Fruit fly (Drosophila melanogaster) whole organism, embryonic: ENCODE measurements around the gene Cap-D2.

Experiments used
- ATbp ChIP-seq: fragments of 200-800 bp; sonication (Bioruptor generic); optimal IDR thresholded peaks from 2 replicates; lab custom pipeline; 2017; ENCODE audit warnings: missing biosample characterization, mild to moderate bottlenecking, missing genetic modification characterization, missing genetic modification reagents
- Abd-B ChIP-seq: fragments of 200-800 bp; sonication (Bioruptor generic); optimal IDR thresholded peaks from 2 replicates; lab custom pipeline; 2018; ENCODE audit warnings: missing biosample characterization, mild to moderate bottlenecking, missing genetic modification characterization, moderate library complexity
- Awh ChIP-seq: fragments of 200-800 bp; sonication (Bioruptor generic); IDR thresholded peaks from 2 replicates; pipeline ENCODE4, ENCODE4 v1.3.6; 2022; ENCODE audit warnings: missing biosample characterization, missing genetic modification characterization
- CG10431 ChIP-seq: fragments of 200-800 bp; sonication (Bioruptor generic); optimal IDR thresholded peaks from 3 replicates; lab custom pipeline; 2018; ENCODE audit warnings: missing biosample characterization, mild to moderate bottlenecking, missing genetic modification characterization
- CG10959 ChIP-seq: fragments of 200-800 bp; sonication (Bioruptor generic); IDR thresholded peaks from 2 replicates; pipeline ENCODE4 v1.3.6; 2022; ENCODE audit warnings: missing biosample characterization, missing genetic modification characterization
- CG11093 ChIP-seq: fragments of 200-800 bp; sonication (Bioruptor generic); IDR thresholded peaks from 3 replicates; pipeline ENCODE4 v1.3.6; 2022; ENCODE audit warnings: missing biosample characterization, missing genetic modification characterization
- CG11696 ChIP-seq: fragments of 200-800 bp; sonication (Bioruptor generic); IDR thresholded peaks from 2 replicates; pipeline ENCODE4 v1.3.6; 2022; ENCODE audit warnings: missing biosample characterization, missing genetic modification characterization
- CG1233 ChIP-seq: fragments of 200-800 bp; sonication (Bioruptor generic); optimal IDR thresholded peaks from 4 replicates; lab custom pipeline; 2018; ENCODE audit warnings: missing biosample characterization, mild to moderate bottlenecking, missing genetic modification characterization
- CG14441 ChIP-seq: fragments of 200-800 bp; sonication (Bioruptor generic); IDR thresholded peaks from 2 replicates; pipeline ENCODE4 v1.3.6; 2022; ENCODE audit warnings: missing biosample characterization, missing genetic modification characterization
- CG16815 ChIP-seq: fragments of 200-800 bp; sonication (Bioruptor generic); optimal IDR thresholded peaks from 3 replicates; lab custom pipeline; 2017; ENCODE audit warnings: missing biosample characterization, mild to moderate bottlenecking, missing genetic modification characterization
- CG18599 ChIP-seq: fragments of 200-800 bp; sonication (Bioruptor generic); optimal IDR thresholded peaks from 3 replicates; lab custom pipeline; 2017; ENCODE audit warnings: missing biosample characterization, missing genetic modification characterization, mild to moderate bottlenecking, moderate library complexity, missing genetic modification reagents
- CG2712 ChIP-seq: fragments of 200-800 bp; optimal IDR thresholded peaks from 3 replicates; lab custom pipeline; 2019; ENCODE audit warnings: missing biosample characterization, mild to moderate bottlenecking, missing genetic modification characterization, moderate library complexity
- CG2875 ChIP-seq: fragments of 200-800 bp; sonication (Bioruptor generic); optimal IDR thresholded peaks from 2 replicates; lab custom pipeline; 2017; ENCODE audit warnings: missing biosample characterization, mild to moderate bottlenecking, missing genetic modification characterization, missing genetic modification reagents
- CG3065 ChIP-seq: fragments of 200-800 bp; sonication (Bioruptor generic); optimal IDR thresholded peaks from 2 replicates; lab custom pipeline; 2016; ENCODE audit warnings: missing biosample characterization, missing genetic modification characterization
- CG34224 ChIP-seq: fragments of 200-800 bp; sonication (Bioruptor generic); IDR thresholded peaks from 3 replicates; pipeline ENCODE4 v1.3.6; 2022; ENCODE audit warnings: missing biosample characterization, missing genetic modification characterization; ENCODE audit not compliant: partially characterized antibody
- CG3726 ChIP-seq: fragments of 200-800 bp; sonication (Bioruptor generic); IDR thresholded peaks from 3 replicates; pipeline ENCODE4, ENCODE4 v1.3.6; 2022; ENCODE audit warnings: missing biosample characterization, missing genetic modification characterization
- CG3847 ChIP-seq: fragments of 200-800 bp; sonication (Bioruptor generic); IDR thresholded peaks from 2 replicates; pipeline ENCODE4 v1.3.6; 2022; ENCODE audit warnings: missing biosample characterization, missing genetic modification characterization
- CG42726 ChIP-seq: fragments of 200-800 bp; sonication (Bioruptor generic); IDR thresholded peaks from 2 replicates; pipeline ENCODE4 v1.3.6; 2022; ENCODE audit warnings: missing biosample characterization, missing genetic modification characterization; ENCODE audit not compliant: partially characterized antibody
- CG4360 ChIP-seq: fragments of 200-800 bp; sonication (Bioruptor generic); IDR thresholded peaks from 2 replicates; pipeline ENCODE4 v1.3.6; 2022; ENCODE audit warnings: missing biosample characterization, missing genetic modification characterization
- CG43689 ChIP-seq: fragments of 200-800 bp; sonication (Bioruptor generic); IDR thresholded peaks from 2 replicates; pipeline ENCODE4 v1.3.6; 2022; ENCODE audit warnings: missing biosample characterization, missing genetic modification characterization
- CG5953 ChIP-seq: fragments of 200-800 bp; sonication (Bioruptor generic); IDR thresholded peaks from 2 replicates; pipeline ENCODE4 v1.3.6; 2022; ENCODE audit warnings: missing biosample characterization, missing genetic modification characterization
- CG6854 ChIP-seq: fragments of 200-800 bp; sonication (Bioruptor generic); optimal IDR thresholded peaks from 3 replicates; lab custom pipeline; 2017; ENCODE audit warnings: missing biosample characterization, mild to moderate bottlenecking, missing genetic modification characterization
- CG7745 ChIP-seq: fragments of 200-800 bp; sonication (Bioruptor generic); optimal IDR thresholded peaks from 2 replicates; lab custom pipeline; 2018; ENCODE audit warnings: missing biosample characterization, mild to moderate bottlenecking, missing genetic modification characterization, moderate library complexity
- CG7987 ChIP-seq: fragments of 200-800 bp; sonication (Bioruptor generic); optimal IDR thresholded peaks from 2 replicates; lab custom pipeline; 2018; ENCODE audit warnings: missing biosample characterization, mild to moderate bottlenecking, missing genetic modification characterization, moderate library complexity
- CG9817 ChIP-seq: fragments of 200-800 bp; sonication (Bioruptor generic); optimal IDR thresholded peaks from 2 replicates; lab custom pipeline; 2018; ENCODE audit warnings: missing biosample characterization, mild to moderate bottlenecking, missing genetic modification characterization, moderate library complexity
- CoRest ChIP-seq: fragments of 200-800 bp; sonication (Bioruptor generic); optimal IDR thresholded peaks from 3 replicates; lab custom pipeline; 2018; ENCODE audit warnings: missing biosample characterization, mild to moderate bottlenecking, missing genetic modification characterization, moderate library complexity
- Dbx ChIP-seq: fragments of 200-800 bp; sonication (Bioruptor generic); IDR thresholded peaks from 3 replicates; pipeline ENCODE4 v1.3.6; 2022; ENCODE audit warnings: missing biosample characterization, missing genetic modification characterization
- Fer3 ChIP-seq: fragments of 200-800 bp; sonication (Bioruptor generic); optimal IDR thresholded peaks from 2 replicates; lab custom pipeline; 2018; ENCODE audit warnings: missing biosample characterization, mild to moderate bottlenecking, missing genetic modification characterization, moderate library complexity
- NK7.1 ChIP-seq: fragments of 200-800 bp; sonication (Bioruptor generic); optimal IDR thresholded peaks from 3 replicates; lab custom pipeline; 2016; ENCODE audit warnings: missing biosample characterization, missing genetic modification characterization
- Oaz ChIP-seq: fragments of 200-800 bp; sonication (Bioruptor generic); IDR thresholded peaks from 2 replicates; pipeline ENCODE4 v1.3.6; 2022; ENCODE audit warnings: missing biosample characterization, missing genetic modification characterization
- Oli ChIP-seq: fragments of 200-800 bp; sonication (Bioruptor generic); optimal IDR thresholded peaks from 2 replicates; lab custom pipeline; 2018; ENCODE audit warnings: missing biosample characterization, mild to moderate bottlenecking, missing genetic modification characterization, moderate library complexity
- Optix ChIP-seq: fragments of 200-800 bp; sonication (Bioruptor generic); IDR thresholded peaks from 3 replicates; pipeline ENCODE4 v1.3.6; 2022; ENCODE audit warnings: missing biosample characterization, missing genetic modification characterization
- ara ChIP-seq: fragments of 200-800 bp; sonication (Bioruptor generic); IDR thresholded peaks from 2 replicates; pipeline ENCODE4 v1.3.6; 2022; ENCODE audit warnings: missing biosample characterization, missing genetic modification characterization
- bbx ChIP-seq: fragments of 200-800 bp; sonication (Bioruptor generic); IDR thresholded peaks from 2 replicates; pipeline ENCODE4 v1.3.6; 2022; ENCODE audit warnings: missing biosample characterization, missing genetic modification characterization; ENCODE audit not compliant: partially characterized antibody
- cato ChIP-seq: fragments of 200-800 bp; sonication (Bioruptor generic); optimal IDR thresholded peaks from 2 replicates; lab custom pipeline; 2016; ENCODE audit warnings: missing biosample characterization, missing genetic modification characterization, borderline replicate concordance
- cg ChIP-seq: fragments of 200-800 bp; sonication (Bioruptor generic); optimal IDR thresholded peaks from 3 replicates; lab custom pipeline; 2019; ENCODE audit warnings: missing biosample characterization, mild to moderate bottlenecking, missing genetic modification characterization, moderate library complexity
- chinmo ChIP-seq: fragments of 200-800 bp; sonication (Bioruptor generic); IDR thresholded peaks from 4 replicates; pipeline ENCODE4 v1.3.6; 2022; ENCODE audit warnings: missing biosample characterization, missing genetic modification characterization; ENCODE audit not compliant: partially characterized antibody
- chn ChIP-seq: fragments of 200-800 bp; sonication (Bioruptor generic); optimal IDR thresholded peaks from 2 replicates; lab custom pipeline; 2016; ENCODE audit warnings: missing biosample characterization, missing genetic modification characterization
- dati ChIP-seq: fragments of 200-800 bp; sonication (Bioruptor generic); IDR thresholded peaks from 2 replicates; pipeline ENCODE4 v1.3.6; 2022; ENCODE audit warnings: missing biosample characterization, missing genetic modification characterization
- dimm ChIP-seq: fragments of 200-800 bp; sonication (Bioruptor generic); IDR thresholded peaks from 2 replicates; pipeline ENCODE4 v1.3.6; 2022; ENCODE audit warnings: missing biosample characterization, missing genetic modification characterization
- dmrt11E ChIP-seq: fragments of 200-800 bp; sonication (Bioruptor generic); optimal IDR thresholded peaks from 3 replicates; lab custom pipeline; 2018; ENCODE audit warnings: missing biosample characterization, mild to moderate bottlenecking, missing genetic modification characterization, moderate library complexity
- dpn ChIP-seq, 2 experiments: fragments of 200-800 bp; sonication (Bioruptor generic); optimal IDR thresholded peaks; 3 replicates each; lab custom pipeline; 2016; ENCODE audit warnings: missing biosample characterization in 2 of 2, missing genetic modification characterization in 2 of 2
- esg ChIP-seq: fragments of 200-800 bp; sonication (Bioruptor generic); conservative IDR thresholded peaks from 2 replicates; pipeline ENCODE4 v1.3.6; 2022; ENCODE audit warnings: missing biosample characterization, missing genetic modification characterization
- exex ChIP-seq: fragments of 200-800 bp; sonication (Bioruptor generic); optimal IDR thresholded peaks from 4 replicates; lab custom pipeline; 2018; ENCODE audit warnings: missing biosample characterization, mild to moderate bottlenecking, missing genetic modification characterization, moderate library complexity
- fd64A ChIP-seq: fragments of 200-800 bp; sonication (Bioruptor generic); optimal IDR thresholded peaks from 3 replicates; lab custom pipeline; 2018; ENCODE audit warnings: missing biosample characterization, mild to moderate bottlenecking, missing genetic modification characterization
- gcm2 ChIP-seq: fragments of 200-800 bp; sonication (Bioruptor generic); optimal IDR thresholded peaks from 2 replicates; lab custom pipeline; 2016; ENCODE audit warnings: missing biosample characterization, missing genetic modification characterization
- gem ChIP-seq: fragments of 200-800 bp; sonication (Bioruptor generic); optimal IDR thresholded peaks from 2 replicates; lab custom pipeline; 2019; ENCODE audit warnings: missing biosample characterization, mild to moderate bottlenecking, missing genetic modification characterization, moderate library complexity
- gfzf ChIP-seq: fragments of 200-800 bp; sonication (Bioruptor generic); optimal IDR thresholded peaks from 2 replicates; lab custom pipeline; 2016; ENCODE audit warnings: missing biosample characterization, mild to moderate bottlenecking, missing genetic modification characterization, moderate library complexity
- jigr1 ChIP-seq: fragments of 200-800 bp; sonication (Bioruptor generic); IDR thresholded peaks from 3 replicates; pipeline ENCODE4 v1.3.6; 2022; ENCODE audit warnings: missing biosample characterization, missing genetic modification characterization
- kah ChIP-seq: fragments of 200-800 bp; sonication (Bioruptor generic); optimal IDR thresholded peaks from 2 replicates; lab custom pipeline; 2018; ENCODE audit warnings: missing biosample characterization, mild to moderate bottlenecking, missing genetic modification characterization
- psq ChIP-seq: fragments of 200-800 bp; sonication (Bioruptor generic); optimal IDR thresholded peaks from 2 replicates; lab custom pipeline; 2017; ENCODE audit warnings: missing biosample characterization, missing genetic modification characterization

Gene Cap-D2

dm6 chr3R:29690539-29690852 lies 15.0 kb downstream of the Cap-D2 start (continued):
- TF ChIP-seq psq (GFP tag; lab: Kevin White, UChicago) (no peak), CoRest (tag; lab: Kevin White, UChicago) (peak; percentile 48), CG42726 (GFP tag; lab: Robert Waterston, UW) (no peak), chinmo (no peak), CG2875 (GFP tag; lab: Kevin White, UChicago) (peak; percentile 5), gem (tag; lab: Kevin White, UChicago) (peak; percentile 72), dmrt11E (tag; lab: Kevin White, UChicago) (peak; percentile 61), CG18599 (peak; percentile 22), Oli (tag; lab: Kevin White, UChicago) (peak; percentile 53), gfzf (GFP tag; lab: Kevin White, UChicago) (no peak), Awh (GFP tag; lab: Robert Waterston, UW) (no peak), Fer3 (tag; lab: Kevin White, UChicago) (peak; percentile 45), esg (GFP tag; lab: Robert Waterston, UW) (0 out of 2 replicates have a peak, but pooled peaks have one; percentile 38), jigr1 (GFP tag; lab: Robert Waterston, UW) (no peak), gcm2 (GFP tag; lab: Kevin White, UChicago) (no peak), CG7745 (no peak), cg (GFP tag; lab: Kevin White, UChicago) (no peak), Dbx (no peak), CG10959 (GFP tag; lab: Robert Waterston, UW) (0 out of 2 replicates have a peak, but pooled peaks have one; percentile 16), CG9817 (tag; lab: Kevin White, UChicago) (peak; percentile 22), CG11696 (no peak), kah (GFP tag; lab: Kevin White, UChicago) (no peak), CG16815 (GFP tag; lab: Kevin White, UChicago) (no peak), CG7987 (GFP tag; lab: Kevin White, UChicago) (no peak), Optix (GFP tag; lab: Robert Waterston, UW) (no peak), dpn (GFP tag; optimal IDR thresholded peaks at IDR 0.05; lab: Kevin White, UChicago) (peak in 1 of 2 experiments; percentile 21), CG5953 (GFP tag; lab: Robert Waterston, UW) (no peak), CG10431 (GFP tag; lab: Kevin White, UChicago) (no peak), Abd-B (GFP tag; lab: Kevin White, UChicago) (peak; percentile 51), NK7.1 (GFP tag; lab: Kevin White, UChicago) (no peak), chn (GFP tag; lab: Kevin White, UChicago) (peak; percentile 12), fd64A (GFP tag; lab: Kevin White, UChicago) (no peak), bbx (GFP tag; lab: Robert Waterston, UW) (no peak), CG43689 (GFP tag; lab: Robert Waterston, UW) (peak; percentile 30; the same call in 1 of the 2 replicates), CG3847 (0 out of 2 replicates have a peak, but pooled peaks have one; percentile 20), CG11093 (GFP tag; lab: Robert Waterston, UW) (no peak), Oaz (no peak), exex (tag; lab: Kevin White, UChicago) (no peak), ara (GFP tag; lab: Robert Waterston, UW) (no peak), CG2712 (tag; lab: Kevin White, UChicago) (peak; percentile 54), CG3726 (GFP tag; lab: Robert Waterston, UW) (no peak), CG4360 (peak; percentile 56; the same call in 1 of the 2 replicates), CG34224 (GFP tag; lab: Robert Waterston, UW) (no peak), ATbp (GFP tag; lab: Kevin White, UChicago) (peak; percentile 33), CG1233 (GFP tag; lab: Kevin White, UChicago) (no peak), dati (GFP tag; lab: Robert Waterston, UW) (no peak), dimm (GFP tag; lab: Robert Waterston, UW) (no peak), CG3065 (GFP tag; lab: Kevin White, UChicago) (no peak), cato (GFP tag; lab: Kevin White, UChicago) (no peak), CG14441 (GFP tag; lab: Robert Waterston, UW) (no peak), CG6854 (GFP tag; lab: Kevin White, UChicago) (no peak)
